Worm (Caenorhabditis elegans): ENCODE results near the gene ebp-2.

- no peak for TF ChIP-seq lin-13 (tag; optimal IDR thresholded peaks at IDR 0.05)
- no peak for TF ChIP-seq unc-62 (GFP tag; optimal IDR thresholded peaks at IDR 0.05)
- no peak for TF ChIP-seq elt-3 (tag; optimal IDR thresholded peaks at IDR 0.05)
- TF ChIP-seq nhr-28 (tag; optimal IDR thresholded peaks at IDR 0.05): no peak
These were observed 29.4 kb downstream of the ebp-2 start, which contains the start of gene mfn-1 for ce11 chrII:11471916-11472315.
